Fruit fly (Drosophila melanogaster) whole organism, embryonic: ENCODE measurements around the gene CHES-1-like.

Experiments used
- Atf6 ChIP-seq: fragments of 200-800 bp; sonication (Bioruptor generic); IDR thresholded peaks from 2 replicates; pipeline ENCODE4 v1.3.6; 2022; ENCODE audit warnings: missing biosample characterization, missing genetic modification characterization
- B-H1 ChIP-seq: fragments of 200-800 bp; sonication (Bioruptor generic); IDR thresholded peaks from 3 replicates; pipeline ENCODE4 v1.3.6; 2022; ENCODE audit warnings: missing biosample characterization, missing genetic modification characterization
- CG10267 ChIP-seq: fragments of 200-800 bp; sonication (Bioruptor generic); optimal IDR thresholded peaks from 2 replicates; lab custom pipeline; 2018; ENCODE audit warnings: missing biosample characterization, mild to moderate bottlenecking, missing genetic modification characterization, moderate library complexity
- CG10274 ChIP-seq: fragments of 200-800 bp; sonication (Bioruptor generic); optimal IDR thresholded peaks from 3 replicates; lab custom pipeline; 2017; ENCODE audit warnings: missing biosample characterization, mild to moderate bottlenecking, missing genetic modification characterization
- CG10366 ChIP-seq: fragments of 200-800 bp; sonication (Bioruptor generic); IDR thresholded peaks from 2 replicates; pipeline ENCODE4 v1.3.6; 2022; ENCODE audit warnings: missing biosample characterization, missing genetic modification characterization
- CG11093 ChIP-seq: fragments of 200-800 bp; sonication (Bioruptor generic); IDR thresholded peaks from 3 replicates; pipeline ENCODE4 v1.3.6; 2022; ENCODE audit warnings: missing biosample characterization, missing genetic modification characterization
- CG11247 ChIP-seq: fragments of 200-800 bp; sonication (Bioruptor generic); IDR thresholded peaks from 2 replicates; pipeline ENCODE4 v1.3.6; 2022; ENCODE audit warnings: missing biosample characterization, missing genetic modification characterization
- CG12104 ChIP-seq: fragments of 200-800 bp; sonication (Bioruptor generic); optimal IDR thresholded peaks from 3 replicates; lab custom pipeline; 2016; ENCODE audit warnings: missing biosample characterization, missing genetic modification characterization
- CG13296 ChIP-seq: fragments of 200-800 bp; sonication (Bioruptor generic); optimal IDR thresholded peaks from 3 replicates; lab custom pipeline; 2018; ENCODE audit warnings: missing biosample characterization, mild to moderate bottlenecking, missing genetic modification characterization
- CG13624 ChIP-seq: fragments of 200-800 bp; sonication (Bioruptor generic); optimal IDR thresholded peaks from 2 replicates; lab custom pipeline; 2016; ENCODE audit warnings: missing biosample characterization, missing genetic modification characterization
- CG1529 ChIP-seq: fragments of 200-800 bp; sonication (Bioruptor generic); optimal IDR thresholded peaks from 3 replicates; lab custom pipeline; 2018; ENCODE audit warnings: missing biosample characterization, missing genetic modification characterization
- CG18011 ChIP-seq: fragments of 200-800 bp; sonication (Bioruptor generic); optimal IDR thresholded peaks from 2 replicates; lab custom pipeline; 2017; ENCODE audit warnings: missing biosample characterization, missing genetic modification characterization, mild to moderate bottlenecking, moderate library complexity, missing genotype
- CG32767 ChIP-seq: fragments of 200-800 bp; sonication (Bioruptor generic); IDR thresholded peaks from 2 replicates; pipeline ENCODE4 v1.3.6; 2022; ENCODE audit warnings: missing biosample characterization, missing genetic modification characterization
- CG4617 ChIP-seq: fragments of 200-800 bp; sonication (Bioruptor generic); optimal IDR thresholded peaks from 3 replicates; lab custom pipeline; 2016; ENCODE audit warnings: missing biosample characterization, missing genetic modification characterization, borderline replicate concordance
- CG6272 ChIP-seq: fragments of 200-800 bp; sonication (Bioruptor generic); IDR thresholded peaks from 2 replicates; pipeline ENCODE4 v1.3.6; 2022; ENCODE audit warnings: missing biosample characterization, missing genetic modification characterization
- CG6689 ChIP-seq: fragments of 200-800 bp; sonication (Bioruptor generic); IDR thresholded peaks from 2 replicates; pipeline ENCODE4 v1.3.6; 2022; ENCODE audit warnings: missing biosample characterization, missing genetic modification characterization
- CG6813 ChIP-seq: fragments of 200-800 bp; sonication (Bioruptor generic); optimal IDR thresholded peaks from 2 replicates; lab custom pipeline; 2017; ENCODE audit warnings: missing biosample characterization, missing genetic modification characterization, mild to moderate bottlenecking, moderate library complexity, missing genetic modification reagents
- CG7556 ChIP-seq: fragments of 200-800 bp; sonication (Bioruptor generic); optimal IDR thresholded peaks from 2 replicates; lab custom pipeline; 2017; ENCODE audit warnings: missing biosample characterization, mild to moderate bottlenecking, missing genetic modification characterization
- D ChIP-seq, 2 experiments: fragments of 200-800 bp in 1 of 2; fragments of >200 bp in 1 of 2; sonication (Bioruptor generic) in 1 of 2; optimal IDR thresholded peaks; 2 replicates in 1 of 2; 3 replicates in 1 of 2; lab custom pipeline; 2017; ENCODE audit warnings: mild to moderate bottlenecking in 1 of 2, missing biosample characterization in 1 of 2, missing genetic modification characterization in 1 of 2, missing genetic modification reagents in 1 of 2
- Deaf1 ChIP-seq: fragments of 200-800 bp; optimal IDR thresholded peaks from 3 replicates; lab custom pipeline; 2019; ENCODE audit warnings: missing biosample characterization, mild to moderate bottlenecking, missing genetic modification characterization, moderate library complexity
- Doc2 ChIP-seq: fragments of 200-800 bp; sonication (Bioruptor generic); IDR thresholded peaks from 2 replicates; pipeline ENCODE4 v1.3.6; 2022; ENCODE audit warnings: missing biosample characterization, missing genetic modification characterization
- Doc3 ChIP-seq: fragments of 200-800 bp; sonication (Bioruptor generic); IDR thresholded peaks from 3 replicates; pipeline ENCODE4 v1.3.6; 2022; ENCODE audit warnings: missing biosample characterization, missing genetic modification characterization; ENCODE audit not compliant: partially characterized antibody
- Drgx ChIP-seq: fragments of 200-800 bp; sonication (Bioruptor generic); IDR thresholded peaks from 2 replicates; pipeline ENCODE4 v1.3.6; 2022; ENCODE audit warnings: missing biosample characterization, missing genetic modification characterization
- Ets65A ChIP-seq: fragments of 200-800 bp; sonication (Bioruptor generic); peaks from one replicate; lab custom pipeline; 2016; ENCODE audit warnings: missing biosample characterization, missing genetic modification characterization
- Fer2 ChIP-seq: fragments of 200-800 bp; sonication (Bioruptor generic); optimal IDR thresholded peaks from 2 replicates; lab custom pipeline; 2018; ENCODE audit warnings: missing biosample characterization, mild to moderate bottlenecking, missing genetic modification characterization, moderate library complexity
- HLH54F ChIP-seq: fragments of 200-800 bp; sonication (Bioruptor generic); optimal IDR thresholded peaks from 3 replicates; lab custom pipeline; 2016; ENCODE audit warnings: missing biosample characterization, missing genetic modification characterization
- NC2α ChIP-seq: fragments of 200-800 bp; sonication (Bioruptor generic); optimal IDR thresholded peaks from 2 replicates; lab custom pipeline; 2016; ENCODE audit warnings: missing biosample characterization, missing genetic modification characterization
- Nf-YB ChIP-seq: fragments of 200-800 bp; sonication (Bioruptor generic); optimal IDR thresholded peaks from 3 replicates; lab custom pipeline; 2019; ENCODE audit warnings: missing biosample characterization, mild to moderate bottlenecking, missing genetic modification characterization, moderate library complexity
- Nf-YC ChIP-seq: fragments of 200-800 bp; optimal IDR thresholded peaks from 3 replicates; lab custom pipeline; 2019; ENCODE audit warnings: missing biosample characterization, mild to moderate bottlenecking, missing genetic modification characterization, moderate library complexity
- Ptx1 ChIP-seq: fragments of 200-800 bp; sonication (Bioruptor generic); IDR thresholded peaks from 2 replicates; pipeline ENCODE4 v1.3.6; 2022; ENCODE audit warnings: missing biosample characterization, missing genetic modification characterization
- Trl ChIP-seq, 3 experiments: fragments of >200 bp in 2 of 3; fragments of 200-800 bp in 1 of 3; sonication (Bioruptor generic) in 1 of 3; optimal IDR thresholded peaks; 2 replicates in 1 of 3; 3 replicates in 2 of 3; lab custom pipeline; 2016 to 2017; ENCODE audit warnings: missing biosample characterization in 1 of 3, missing genetic modification characterization in 1 of 3
- Xrp1 ChIP-seq: fragments of 200-800 bp; sonication (Bioruptor generic); IDR thresholded peaks from 2 replicates; pipeline ENCODE4 v1.3.6; 2022; ENCODE audit warnings: missing biosample characterization, missing genetic modification characterization
- YL-1 ChIP-seq: fragments of 200-800 bp; sonication (Bioruptor generic); optimal IDR thresholded peaks from 3 replicates; lab custom pipeline; 2017; ENCODE audit warnings: missing biosample characterization, mild to moderate bottlenecking, missing genetic modification characterization
- ab ChIP-seq: fragments of 200-800 bp; sonication (Bioruptor generic); optimal IDR thresholded peaks from 2 replicates; lab custom pipeline; 2016; ENCODE audit warnings: missing biosample characterization, missing genetic modification characterization
- abd-A ChIP-seq: fragments of 200-800 bp; sonication (Bioruptor generic); optimal IDR thresholded peaks from 3 replicates; lab custom pipeline; 2019; ENCODE audit warnings: missing biosample characterization, mild to moderate bottlenecking, missing genetic modification characterization, moderate library complexity
- bcd ChIP-seq: fragments of 200-800 bp; sonication (Bioruptor generic); optimal IDR thresholded peaks from 2 replicates; lab custom pipeline; 2017; ENCODE audit warnings: missing biosample characterization, mild to moderate bottlenecking, missing genetic modification characterization
- cg ChIP-seq: fragments of 200-800 bp; sonication (Bioruptor generic); optimal IDR thresholded peaks from 3 replicates; lab custom pipeline; 2019; ENCODE audit warnings: missing biosample characterization, mild to moderate bottlenecking, missing genetic modification characterization, moderate library complexity
- ems ChIP-seq: fragments of 200-800 bp; sonication (Bioruptor generic); optimal IDR thresholded peaks from 3 replicates; lab custom pipeline; 2016; ENCODE audit warnings: missing biosample characterization, missing genetic modification characterization
- esg ChIP-seq: fragments of 200-800 bp; sonication (Bioruptor generic); conservative IDR thresholded peaks from 2 replicates; pipeline ENCODE4 v1.3.6; 2022; ENCODE audit warnings: missing biosample characterization, missing genetic modification characterization
- gfzf ChIP-seq: fragments of 200-800 bp; sonication (Bioruptor generic); optimal IDR thresholded peaks from 2 replicates; lab custom pipeline; 2016; ENCODE audit warnings: missing biosample characterization, mild to moderate bottlenecking, missing genetic modification characterization, moderate library complexity
- kah ChIP-seq: fragments of 200-800 bp; sonication (Bioruptor generic); optimal IDR thresholded peaks from 2 replicates; lab custom pipeline; 2018; ENCODE audit warnings: missing biosample characterization, mild to moderate bottlenecking, missing genetic modification characterization
- maf-S ChIP-seq: fragments of 200-800 bp; sonication (Bioruptor generic); optimal IDR thresholded peaks from 2 replicates; lab custom pipeline; 2016; ENCODE audit warnings: missing biosample characterization, missing genetic modification characterization
- pan ChIP-seq, 4 experiments: fragments of >200 bp in 3 of 4; fragments of 200-800 bp in 1 of 4; sonication (Bioruptor generic) in 1 of 4; optimal IDR thresholded peaks in 3 of 4; IDR thresholded peaks in 1 of 4; 2 replicates each; pipeline versions ENCODE4 v1.3.6 to Lab custom; 2017 to 2022; ENCODE audit warnings: missing biosample characterization in 2 of 4, missing genetic modification characterization in 2 of 4, mixed read lengths in 1 of 4
- psq ChIP-seq: fragments of 200-800 bp; sonication (Bioruptor generic); optimal IDR thresholded peaks from 2 replicates; lab custom pipeline; 2017; ENCODE audit warnings: missing biosample characterization, missing genetic modification characterization
- sens ChIP-seq: fragments of 200-800 bp; sonication (Bioruptor generic); peaks from one replicate; lab custom pipeline; 2016; ENCODE audit warnings: missing biosample characterization, missing genetic modification characterization
- shn ChIP-seq: fragments of 200-800 bp; sonication (Bioruptor generic); optimal IDR thresholded peaks from 3 replicates; lab custom pipeline; 2016; ENCODE audit warnings: missing biosample characterization, missing genetic modification characterization
- ssp ChIP-seq: fragments of 200-800 bp; sonication (Bioruptor generic); IDR thresholded peaks from 2 replicates; pipeline ENCODE4 v1.3.6; 2022; ENCODE audit warnings: missing biosample characterization, missing genetic modification characterization
- yki ChIP-seq: fragments of >200 bp; optimal IDR thresholded peaks from 3 replicates; lab custom pipeline; 2018

The CHES-1-like gene

dm6 chrX:7734131-7734930, 25.1 kb upstream of the CHES-1-like start, which contains the start of the genes Pdp and Rab39 (continued):
- TF ChIP-seq Trl (optimal IDR thresholded peaks at IDR 0.05; lab: Kevin White, UChicago): no peak
- TF ChIP-seq Trl (GFP tag; optimal IDR thresholded peaks at IDR 0.05; lab: Kevin White, UChicago): peak; percentile 44
- TF ChIP-seq gfzf (GFP tag; lab: Kevin White, UChicago): peak; percentile 9
- TF ChIP-seq Nf-YC (tag; lab: Kevin White, UChicago): peak; percentile 81
- peak; percentile 91 for TF ChIP-seq sens (GFP tag; lab: Kevin White, UChicago)
- TF ChIP-seq Doc2 (GFP tag; lab: Robert Waterston, UW): peak; percentile 58
- TF ChIP-seq esg (GFP tag; lab: Robert Waterston, UW): peak; percentile 76
- peak; percentile 78 for TF ChIP-seq ems (GFP tag; lab: Kevin White, UChicago)
- peak; percentile 86 for TF ChIP-seq CG6272 (GFP tag; lab: Robert Waterston, UW)
- peak; percentile 31 for TF ChIP-seq ab (GFP tag; lab: Kevin White, UChicago)
- TF ChIP-seq psq (GFP tag; lab: Kevin White, UChicago): peak; percentile 22
- peak; percentile 16 for TF ChIP-seq kah (GFP tag; lab: Kevin White, UChicago)
- peak; percentile 41 for TF ChIP-seq CG13624 (GFP tag; lab: Kevin White, UChicago)
- peak; percentile 84; the same call in 1 of the 2 replicates for TF ChIP-seq Ptx1
- TF ChIP-seq B-H1 (GFP tag; lab: Robert Waterston, UW): peak; percentile 60; the same call in 2 of the 3 replicates
- peak; percentile 64 for TF ChIP-seq CG10267 (tag; lab: Kevin White, UChicago)
- peak; percentile 61; the same call in 1 of the 2 replicates for TF ChIP-seq ssp (GFP tag; lab: Robert Waterston, UW)
- TF ChIP-seq bcd (GFP tag; lab: Kevin White, UChicago): peak; percentile 64
- TF ChIP-seq CG32767: peak; percentile 72
- peak; percentile 77 for TF ChIP-seq HLH54F (GFP tag; lab: Kevin White, UChicago)
- no peak for TF ChIP-seq maf-S (GFP tag; lab: Kevin White, UChicago)
- TF ChIP-seq CG7556 (GFP tag; lab: Kevin White, UChicago): peak; percentile 67
- peak; percentile 74 for TF ChIP-seq CG10366
- TF ChIP-seq shn: peak; percentile 44
- TF ChIP-seq Xrp1 (GFP tag; lab: Robert Waterston, UW): peak; percentile 83
- peak; percentile 33 for TF ChIP-seq CG12104 (GFP tag; lab: Kevin White, UChicago)
- TF ChIP-seq pan (optimal IDR thresholded peaks at IDR 0.05; lab: Kevin White, UChicago): no peak
- peak in 1 of 2 experiments; percentile 76 for TF ChIP-seq pan (GFP tag; optimal IDR thresholded peaks at IDR 0.05 in 1 of 2, IDR thresholded peaks at IDR 0.05 in 1 of 2)
- peak; percentile 79 for TF ChIP-seq Drgx (GFP tag; lab: Robert Waterston, UW)
- peak; percentile 52 for TF ChIP-seq cg (GFP tag; lab: Kevin White, UChicago)
- no peak for TF ChIP-seq yki (lab: Kevin White, UChicago)
- TF ChIP-seq YL-1: peak; percentile 51
- no peak for TF ChIP-seq D (optimal IDR thresholded peaks at IDR 0.05; lab: Kevin White, UChicago)
- TF ChIP-seq D (GFP tag; optimal IDR thresholded peaks at IDR 0.05; lab: Kevin White, UChicago): peak; percentile 20
- TF ChIP-seq Ets65A: peak; percentile 98
- TF ChIP-seq abd-A (tag; lab: Kevin White, UChicago): no peak
- TF ChIP-seq Fer2 (tag; lab: Kevin White, UChicago): peak; percentile 74
- TF ChIP-seq Deaf1 (tag; lab: Kevin White, UChicago): peak; percentile 28
- peak; percentile 53 for TF ChIP-seq CG18011 (GFP tag; lab: Kevin White, UChicago)
- TF ChIP-seq Nf-YB (GFP tag; lab: Kevin White, UChicago): peak; percentile 49
- peak; percentile 82 for TF ChIP-seq CG6689 (GFP tag; lab: Robert Waterston, UW)
- TF ChIP-seq Doc3: peak; percentile 97
- peak; percentile 20 for TF ChIP-seq CG10274 (GFP tag; lab: Kevin White, UChicago)
- TF ChIP-seq CG6813 (GFP tag; lab: Kevin White, UChicago): no peak
- peak; percentile 6 for TF ChIP-seq NC2α (GFP tag; lab: Kevin White, UChicago)
- TF ChIP-seq CG4617 (GFP tag; lab: Kevin White, UChicago): peak; percentile 77
- TF ChIP-seq Atf6 (GFP tag; lab: Robert Waterston, UW): peak; percentile 85
- peak; percentile 76 for TF ChIP-seq CG11247 (GFP tag; lab: Robert Waterston, UW)
- peak; percentile 75; the same call in 2 of the 3 replicates for TF ChIP-seq CG11093 (GFP tag; lab: Robert Waterston, UW)
- TF ChIP-seq CG1529: no peak
- TF ChIP-seq CG13296 (GFP tag; lab: Kevin White, UChicago): peak; percentile 53
